Worm (Caenorhabditis elegans) whole organism, L2 larva: ENCODE measurements around the gene srg-29.

Experiments used
- C34F6.9 ChIP-seq: fragments of 150-350 bp; optimal IDR thresholded peaks from 2 replicates; lab custom pipeline; 2014; ENCODE audit warnings: missing biosample characterization, missing genetic modification characterization
- R02D3.7 ChIP-seq: fragments of 150-350 bp; optimal IDR thresholded peaks from 2 replicates; lab custom pipeline; 2014; ENCODE audit warnings: missing biosample characterization, missing genetic modification characterization
- Y55F3AM.14 ChIP-seq: fragments of 200-800 bp; sonication (Bioruptor generic); optimal IDR thresholded peaks from 2 replicates; lab custom pipeline; 2018; ENCODE audit warnings: mild to moderate bottlenecking, missing genetic modification characterization, missing compliant biosample characterization
- alr-1 ChIP-seq: fragments of 150-350 bp; optimal IDR thresholded peaks from 2 replicates; lab custom pipeline; 2014; ENCODE audit warnings: missing biosample characterization, missing genetic modification characterization
- aly-2 ChIP-seq: fragments of 150-350 bp; optimal IDR thresholded peaks from 2 replicates; lab custom pipeline; 2014; ENCODE audit warnings: missing biosample characterization, missing genetic modification characterization
- ama-1 ChIP-seq: fragments of 150-350 bp; optimal IDR thresholded peaks from 2 replicates; lab custom pipeline; 2018; ENCODE audit warnings: inconsistent platforms
- blmp-1 ChIP-seq: sonication (generic microtip); optimal IDR thresholded peaks from 2 replicates; lab custom pipeline; 2017; ENCODE audit warnings: missing genetic modification characterization, mild to moderate bottlenecking, missing compliant biosample characterization, antibody characterized with exemption, moderate library complexity; ENCODE audit not compliant: insufficient read depth
- ceh-16 ChIP-seq: fragments of 150-350 bp; optimal IDR thresholded peaks from 2 replicates; lab custom pipeline; 2014; ENCODE audit warnings: missing biosample characterization, missing genetic modification characterization
- ceh-82 ChIP-seq: fragments of 150-350 bp; optimal IDR thresholded peaks from 2 replicates; lab custom pipeline; 2014; ENCODE audit warnings: missing biosample characterization, missing genetic modification characterization
- crh-2 ChIP-seq: sonication (generic microtip); optimal IDR thresholded peaks from 2 replicates; lab custom pipeline; 2017; ENCODE audit warnings: missing biosample characterization, missing genetic modification characterization
- egl-27 ChIP-seq: sonication (generic microtip); optimal IDR thresholded peaks from 3 replicates; lab custom pipeline; 2017; ENCODE audit warnings: missing biosample characterization, missing genetic modification reagents, missing genetic modification characterization
- elt-1 ChIP-seq: fragments of 150-350 bp; optimal IDR thresholded peaks from 2 replicates; lab custom pipeline; 2014; ENCODE audit warnings: missing biosample characterization, missing genetic modification characterization
- elt-3 ChIP-seq: sonication (generic microtip); optimal IDR thresholded peaks from 2 replicates; lab custom pipeline; 2017; ENCODE audit warnings: missing biosample characterization, missing genetic modification characterization
- fos-1 ChIP-seq: fragments of 150-350 bp; optimal IDR thresholded peaks from 2 replicates; lab custom pipeline; 2014; ENCODE audit warnings: missing biosample characterization, missing genetic modification characterization
- lin-11 ChIP-seq: fragments of 150-350 bp; sonication (generic microtip); optimal IDR thresholded peaks from 2 replicates; lab custom pipeline; 2014; ENCODE audit warnings: missing biosample characterization, missing genetic modification characterization, inconsistent platforms, mixed read lengths
- lin-13 ChIP-seq: fragments of 150-350 bp; optimal IDR thresholded peaks from 2 replicates; lab custom pipeline; 2014; ENCODE audit warnings: missing biosample characterization, missing genetic modification reagents, missing genetic modification characterization
- lin-39 ChIP-seq: fragments of 150-350 bp; optimal IDR thresholded peaks from 2 replicates; lab custom pipeline; 2014; ENCODE audit warnings: missing biosample characterization, missing genetic modification reagents, missing genetic modification characterization
- mab-5 ChIP-seq: fragments of 150-350 bp; optimal IDR thresholded peaks from 2 replicates; lab custom pipeline; 2014; ENCODE audit warnings: missing biosample characterization, missing genetic modification characterization
- mbf-1 ChIP-seq: sonication (generic microtip); optimal IDR thresholded peaks from 2 replicates; lab custom pipeline; 2017; ENCODE audit warnings: missing biosample characterization, missing genetic modification characterization
- mdl-1 ChIP-seq, 2 experiments: fragments of 150-350 bp in 1 of 2; sonication (generic microtip) in 1 of 2; optimal IDR thresholded peaks; 2 replicates each; lab custom pipeline; 2017; ENCODE audit warnings: missing biosample characterization in 2 of 2, missing genetic modification characterization in 2 of 2
- nhr-10 ChIP-seq: sonication (generic microtip); optimal IDR thresholded peaks from 2 replicates; lab custom pipeline; 2017; ENCODE audit warnings: missing biosample characterization, missing genetic modification characterization
- nhr-12 ChIP-seq: fragments of 150-350 bp; optimal IDR thresholded peaks from 2 replicates; lab custom pipeline; 2014; ENCODE audit warnings: missing biosample characterization, missing genetic modification characterization
- nhr-129 ChIP-seq: fragments of 150-350 bp; optimal IDR thresholded peaks from 2 replicates; lab custom pipeline; 2014; ENCODE audit warnings: missing biosample characterization, missing genetic modification characterization
- nhr-21 ChIP-seq: fragments of 150-350 bp; optimal IDR thresholded peaks from 2 replicates; lab custom pipeline; 2014; ENCODE audit warnings: missing biosample characterization, missing genetic modification characterization
- nhr-23 ChIP-seq: fragments of 150-350 bp; optimal IDR thresholded peaks from 2 replicates; lab custom pipeline; 2014; ENCODE audit warnings: missing biosample characterization, missing genetic modification reagents, missing genetic modification characterization
- nhr-237 ChIP-seq: fragments of 150-350 bp; optimal IDR thresholded peaks from 2 replicates; lab custom pipeline; 2014; ENCODE audit warnings: missing biosample characterization, missing genetic modification characterization
- nhr-25 ChIP-seq: fragments of 150-350 bp; sonication (generic microtip); optimal IDR thresholded peaks from 3 replicates; lab custom pipeline; 2014; ENCODE audit warnings: missing biosample characterization, missing genetic modification characterization
- nhr-6 ChIP-seq: fragments of 150-350 bp; optimal IDR thresholded peaks from 2 replicates; lab custom pipeline; 2014; ENCODE audit warnings: missing biosample characterization, missing genetic modification characterization
- nhr-77 ChIP-seq: fragments of 150-350 bp; optimal IDR thresholded peaks from 2 replicates; lab custom pipeline; 2014; ENCODE audit warnings: missing biosample characterization, missing genetic modification characterization
- peb-1 ChIP-seq: fragments of 150-350 bp; optimal IDR thresholded peaks from 2 replicates; lab custom pipeline; 2014; ENCODE audit warnings: missing biosample characterization, missing genetic modification characterization
- skn-1 ChIP-seq: sonication (generic microtip); optimal IDR thresholded peaks from 2 replicates; lab custom pipeline; 2017; ENCODE audit warnings: missing biosample characterization, missing genetic modification characterization
- sma-3 ChIP-seq: sonication (generic microtip); optimal IDR thresholded peaks from 2 replicates; lab custom pipeline; 2016; ENCODE audit warnings: missing genetic modification reagents, missing genetic modification characterization, missing compliant biosample characterization
- sma-9 ChIP-seq, 2 experiments: fragments of 150-350 bp in 1 of 2; sonication (generic microtip) in 1 of 2; optimal IDR thresholded peaks; 2 replicates each; lab custom pipeline; 2014 to 2016; ENCODE audit warnings: missing genetic modification characterization in 2 of 2, mild to moderate bottlenecking in 1 of 2, missing biosample characterization in 1 of 2, missing compliant biosample characterization in 1 of 2, missing genetic modification reagents in 1 of 2, moderate library complexity in 1 of 2
- snpc-4 ChIP-seq: fragments of 150-350 bp; optimal IDR thresholded peaks from 2 replicates; lab custom pipeline; 2014; ENCODE audit warnings: missing biosample characterization, missing genetic modification characterization
- unc-39 ChIP-seq: fragments of 150-350 bp; optimal IDR thresholded peaks from 2 replicates; lab custom pipeline; 2014; ENCODE audit warnings: missing biosample characterization, missing genetic modification characterization
- unc-55 ChIP-seq: fragments of 150-350 bp; sonication (generic microtip); optimal IDR thresholded peaks from 3 replicates; lab custom pipeline; 2014; ENCODE audit warnings: missing biosample characterization, missing genetic modification reagents, missing genetic modification characterization
- unc-62 ChIP-seq: fragments of 150-350 bp; optimal IDR thresholded peaks from 2 replicates; lab custom pipeline; 2014; ENCODE audit warnings: missing biosample characterization, missing genetic modification reagents, missing genetic modification characterization
- ztf-1 ChIP-seq: fragments of 200-800 bp; sonication (Bioruptor generic); conservative IDR thresholded peaks from 2 replicates; pipeline ENCODE4 v1.3.6; 2022; ENCODE audit warnings: missing genetic modification characterization, missing compliant biosample characterization
- ztf-11 ChIP-seq: sonication (generic microtip); optimal IDR thresholded peaks from 2 replicates; lab custom pipeline; 2017; ENCODE audit warnings: missing biosample characterization, missing genetic modification characterization

The srg-29 gene

ce11 chrV:5301226-5301625 lies 35.8 kb upstream of the srg-29 start:
- no peak for TF ChIP-seq ztf-11
- TF ChIP-seq egl-27 (tag; lab: Kevin White, UChicago): no peak
- no peak for TF ChIP-seq unc-55
- TF ChIP-seq nhr-129 (tag; lab: Kevin White, UChicago): no peak
- no peak for TF ChIP-seq nhr-77 (tag; lab: Kevin White, UChicago)
- no peak for TF ChIP-seq unc-39 (tag; lab: Kevin White, UChicago)
- TF ChIP-seq Y55F3AM.14: no peak
- no peak for TF ChIP-seq lin-13 (GFP tag; lab: Kevin White, UChicago)
- no peak for TF ChIP-seq aly-2 (tag; lab: Kevin White, UChicago)
- TF ChIP-seq mbf-1 (tag; lab: Kevin White, UChicago): no peak
- no peak for TF ChIP-seq snpc-4 (tag; lab: Kevin White, UChicago)
- TF ChIP-seq nhr-23 (tag; lab: Kevin White, UChicago): no peak
- TF ChIP-seq nhr-21 (tag; lab: Kevin White, UChicago): no peak
- no peak for TF ChIP-seq blmp-1 (tag; lab: Kevin White, UChicago)
- TF ChIP-seq elt-1 (tag; lab: Kevin White, UChicago): no peak

ce11 chrV:5303389-5303788 lies 33.6 kb upstream of the srg-29 start, which contains the start of gene ncx-2:
ncx-2 (plus strand) TSS chrV:5303689.
- TF ChIP-seq C34F6.9 (tag; lab: Kevin White, UChicago) (no peak), snpc-4 (tag; lab: Kevin White, UChicago) (no peak), ceh-16 (tag; lab: Kevin White, UChicago) (no peak), lin-11 (no peak), elt-1 (tag; lab: Kevin White, UChicago) (no peak), nhr-237 (tag; lab: Kevin White, UChicago) (no peak), R02D3.7 (tag; lab: Kevin White, UChicago) (no peak), nhr-12 (no peak), nhr-25 (tag; lab: Kevin White, UChicago) (no peak)

ce11 chrV:5304366-5304765 lies 32.6 kb upstream of the srg-29 start:
- TF ChIP-seq mbf-1 (tag; lab: Kevin White, UChicago): no peak
- TF ChIP-seq mdl-1 (tag; optimal IDR thresholded peaks at IDR 0.05; lab: Kevin White, UChicago): no peak
- no peak for TF ChIP-seq fos-1 (tag; lab: Kevin White, UChicago)
- no peak for TF ChIP-seq nhr-77 (tag; lab: Kevin White, UChicago)
- no peak for TF ChIP-seq nhr-10 (tag; lab: Kevin White, UChicago)
- no peak for TF ChIP-seq peb-1 (tag; lab: Kevin White, UChicago)
- no peak for TF ChIP-seq nhr-129 (tag; lab: Kevin White, UChicago)
- TF ChIP-seq snpc-4 (tag; lab: Kevin White, UChicago): no peak
- TF ChIP-seq ztf-1: no peak
- TF ChIP-seq nhr-237 (tag; lab: Kevin White, UChicago): no peak
- TF ChIP-seq nhr-23 (tag; lab: Kevin White, UChicago): no peak

ce11 chrV:5311635-5312034 lies 25.3 kb upstream of the srg-29 start, which contains the start of gene C10G8.4:
C10G8.4 (plus strand) TSS chrV:5311935.
- TF ChIP-seq mdl-1 (tag; optimal IDR thresholded peaks at IDR 0.05; lab: Kevin White, UChicago) (no peak), nhr-237 (tag; lab: Kevin White, UChicago) (no peak), sma-3 (GFP tag; lab: Kevin White, UChicago) (no peak), alr-1 (tag; lab: Kevin White, UChicago) (no peak), aly-2 (tag; lab: Kevin White, UChicago) (no peak), ceh-82 (no peak), sma-9 (GFP tag; optimal IDR thresholded peaks at IDR 0.05; lab: Kevin White, UChicago) (no peak), sma-9 (tag; optimal IDR thresholded peaks at IDR 0.05; lab: Kevin White, UChicago) (no peak), elt-1 (tag; lab: Kevin White, UChicago) (no peak), crh-2 (tag; lab: Kevin White, UChicago) (no peak), skn-1 (tag; lab: Kevin White, UChicago) (no peak), mab-5 (tag; lab: Kevin White, UChicago) (no peak), blmp-1 (tag; lab: Kevin White, UChicago) (no peak), ztf-1 (no peak)

ce11 chrV:5312453-5312852 lies 24.5 kb upstream of the srg-29 start, which contains the start of gene C10G8.3:
C10G8.3 (plus strand) TSS chrV:5312753.
- TF ChIP-seq fos-1 (tag; lab: Kevin White, UChicago) (no peak), alr-1 (tag; lab: Kevin White, UChicago) (no peak), nhr-21 (tag; lab: Kevin White, UChicago) (no peak), unc-62 (no peak), lin-13 (GFP tag; lab: Kevin White, UChicago) (no peak), mdl-1 (tag; optimal IDR thresholded peaks at IDR 0.05; lab: Kevin White, UChicago) (no peak), lin-39 (tag; lab: Kevin White, UChicago) (no peak), ceh-16 (tag; lab: Kevin White, UChicago) (no peak), ama-1 (lab: Kevin White, UChicago) (no peak), aly-2 (tag; lab: Kevin White, UChicago) (no peak), R02D3.7 (tag; lab: Kevin White, UChicago) (no peak), nhr-6 (tag; lab: Kevin White, UChicago) (no peak), elt-3 (tag; lab: Kevin White, UChicago) (no peak)
- TF ChIP-seq, all 48 proteins: peak for 0
